Worm (Caenorhabditis elegans): ENCODE data around the gene ced-5.

ced-5 gene

ce11 chrIV:10443510-10443909 lies 40.4 kb upstream of the ced-5 start, which contains the start of gene F13B12.7:
TSS of gene F13B12.7 (plus strand) at chrIV:10443810.
- no peak for TF ChIP-seq ZK546.5 (tag; optimal IDR thresholded peaks at IDR 0.05)
- no peak for TF ChIP-seq arid-1 (GFP tag; conservative IDR thresholded peaks at IDR 0.05)
- TF ChIP-seq ceh-28 (tag; optimal IDR thresholded peaks at IDR 0.05): no peak
- no peak for TF ChIP-seq dmd-6 (GFP tag; IDR thresholded peaks at IDR 0.05)
- no peak for TF ChIP-seq snpc-4 (tag; optimal IDR thresholded peaks at IDR 0.05)
- TF ChIP-seq dve-1 (tag; optimal IDR thresholded peaks at IDR 0.05; ENCODE audit: insufficient read depth): no peak
- no peak for TF ChIP-seq ceh-62 (tag; optimal IDR thresholded peaks at IDR 0.05)
- TF ChIP-seq nhr-11 (tag; optimal IDR thresholded peaks at IDR 0.05): no peak
- TF ChIP-seq pha-4 (GFP tag; IDR thresholded peaks at IDR 0.05): no peak
- TF ChIP-seq pha-4 (tag; optimal IDR thresholded peaks at IDR 0.05): no peak
- no peak for TF ChIP-seq ZK337.2 (GFP tag; IDR thresholded peaks at IDR 0.05)
- no peak for TF ChIP-seq nhr-6 (tag; optimal IDR thresholded peaks at IDR 0.05)
- TF ChIP-seq F26F4.8 (GFP tag; conservative IDR thresholded peaks at IDR 0.05): no peak
- TF ChIP-seq dmd-8 (GFP tag; IDR thresholded peaks at IDR 0.05): no peak

- TF ChIP-seq egl-43 (GFP tag; IDR thresholded peaks at IDR 0.05) (no peak), R02D3.7 (tag; optimal IDR thresholded peaks at IDR 0.05) (no peak), madf-9 (GFP tag; conservative IDR thresholded peaks at IDR 0.05) (no peak), lsy-2 (tag; optimal IDR thresholded peaks at IDR 0.05) (no peak), D1046.2 (GFP tag; IDR thresholded peaks at IDR 0.05) (no peak), ztf-7 (tag; optimal IDR thresholded peaks at IDR 0.05) (no peak), lin-15B (tag; optimal IDR thresholded peaks at IDR 0.05) (no peak), fkh-10 (GFP tag; optimal IDR thresholded peaks at IDR 0.05) (no peak), duxl-1 (tag; optimal IDR thresholded peaks at IDR 0.05; ENCODE audit: poor library complexity) (no peak), dmd-8 (GFP tag; IDR thresholded peaks at IDR 0.05) (no peak), F44E2.7 (GFP tag; IDR thresholded peaks at IDR 0.05) (no peak)
Observed at ce11 chrIV:10449799-10450198, 34.1 kb upstream of the ced-5 start, which contains the start of gene F13B12.4. TSS of gene F13B12.4 (minus strand) at chrIV:10449899.

- no peak for TF ChIP-seq mdl-1 (tag; optimal IDR thresholded peaks at IDR 0.05)
- TF ChIP-seq attf-4 (tag; optimal IDR thresholded peaks at IDR 0.05): no peak
- TF ChIP-seq dve-1 (tag; optimal IDR thresholded peaks at IDR 0.05; ENCODE audit: insufficient read depth): no peak
- no peak for TF ChIP-seq ceh-20 (GFP tag; IDR thresholded peaks at IDR 0.05)
- TF ChIP-seq zip-11 (GFP tag; IDR thresholded peaks at IDR 0.05): no peak
- TF ChIP-seq rbr-2 (tag; optimal IDR thresholded peaks at IDR 0.05): no peak
- no peak for TF ChIP-seq nhr-10 (tag; optimal IDR thresholded peaks at IDR 0.05)
- no peak for TF ChIP-seq ctbp-1 (GFP tag; IDR thresholded peaks at IDR 0.05)
- TF ChIP-seq unc-62 (GFP tag; optimal IDR thresholded peaks at IDR 0.05 in 1 of 2): no peak
- no peak for TF ChIP-seq unc-62 (tag; optimal IDR thresholded peaks at IDR 0.05)
Observed at ce11 chrIV:10453001-10453400, 30.9 kb upstream of the ced-5 start, which contains the start of gene F01D4.8. TSS of gene F01D4.8 (minus strand) at chrIV:10453101.

ce11 chrIV:10457137-10457536 lies 26.8 kb upstream of the ced-5 start, which contains the start of gene srb-17:
TSS of gene srb-17 (minus strand) at chrIV:10457237.
- TF ChIP-seq attf-4 (tag; optimal IDR thresholded peaks at IDR 0.05) (no peak), mxl-2 (GFP tag; conservative IDR thresholded peaks at IDR 0.05) (no peak), F44E2.7 (GFP tag; IDR thresholded peaks at IDR 0.05) (no peak), snpc-4 (tag; optimal IDR thresholded peaks at IDR 0.05) (no peak), unc-39 (tag; optimal IDR thresholded peaks at IDR 0.05) (no peak), ZK546.5 (tag; optimal IDR thresholded peaks at IDR 0.05) (no peak), hlh-30 (tag; optimal IDR thresholded peaks at IDR 0.05; ENCODE audit: insufficient read depth) (no peak), nhr-237 (tag; optimal IDR thresholded peaks at IDR 0.05) (no peak), lin-13 (GFP tag; optimal IDR thresholded peaks at IDR 0.05) (no peak), aha-1 (tag) (no peak), zip-2 (tag; optimal IDR thresholded peaks at IDR 0.05) (no peak)

All from whole organism, L4 larva.